Worm (Caenorhabditis elegans) whole organism, young adult: ENCODE data around the gene coq-2.

Source experiments
- B0019.2 ChIP-seq: fragments of 200-800 bp; sonication (Bioruptor generic); conservative IDR thresholded peaks from 2 replicates; pipeline ENCODE4 v1.3.6; 2022; ENCODE audit warnings: missing genetic modification reagents, missing genetic modification characterization, missing compliant biosample characterization
- B0336.3 ChIP-seq: fragments of 200-800 bp; sonication (Bioruptor generic); IDR thresholded peaks from 2 replicates; pipeline ENCODE4 v1.3.6; 2022; ENCODE audit warnings: missing genetic modification characterization, missing compliant biosample characterization
- C06A6.2 ChIP-seq: fragments of 200-800 bp; sonication (Bioruptor generic); conservative IDR thresholded peaks from 2 replicates; pipeline ENCODE4 v1.3.6; 2022; ENCODE audit warnings: missing genetic modification characterization, missing compliant biosample characterization
- F10E7.11 ChIP-seq: sonication (generic microtip); optimal IDR thresholded peaks from 2 replicates; lab custom pipeline; 2017; ENCODE audit warnings: mild to moderate bottlenecking, missing genetic modification characterization, moderate library complexity, missing compliant biosample characterization
- F23B12.7 ChIP-seq: sonication (generic microtip); optimal IDR thresholded peaks from 2 replicates; lab custom pipeline; 2017; ENCODE audit warnings: missing genetic modification characterization, mild to moderate bottlenecking, missing compliant biosample characterization, antibody characterized with exemption, moderate library complexity; ENCODE audit not compliant: insufficient read depth
- F49E8.2 ChIP-seq: sonication (generic microtip); optimal IDR thresholded peaks from 3 replicates; lab custom pipeline; 2017; ENCODE audit warnings: missing genetic modification characterization, mild to moderate bottlenecking, missing compliant biosample characterization, antibody characterized with exemption, moderate library complexity; ENCODE audit not compliant: insufficient read depth
- F52B5.7 ChIP-seq: sonication (generic microtip); optimal IDR thresholded peaks from 2 replicates; lab custom pipeline; 2016; ENCODE audit warnings: mild to moderate bottlenecking, missing genetic modification characterization, missing compliant biosample characterization
- F57A8.1 ChIP-seq: fragments of 200-800 bp; sonication (Bioruptor generic); optimal IDR thresholded peaks from 2 replicates; lab custom pipeline; 2018; ENCODE audit warnings: mild to moderate bottlenecking, missing genetic modification characterization, moderate library complexity, missing compliant biosample characterization
- F57C9.4 ChIP-seq: sonication (generic microtip); optimal IDR thresholded peaks from 2 replicates; lab custom pipeline; 2017; ENCODE audit warnings: mild to moderate bottlenecking, missing genetic modification characterization, missing compliant biosample characterization
- K12H6.12 ChIP-seq: fragments of 200-800 bp; sonication (Bioruptor generic); optimal IDR thresholded peaks from 2 replicates; lab custom pipeline; 2018; ENCODE audit warnings: mild to moderate bottlenecking, missing genetic modification characterization, missing compliant biosample characterization
- Y53G8AR.9 ChIP-seq: fragments of 200-800 bp; sonication (Bioruptor generic); conservative IDR thresholded peaks from 2 replicates; pipeline ENCODE4 v1.3.6; 2022; ENCODE audit warnings: missing genetic modification reagents, missing genetic modification characterization, missing compliant biosample characterization
- Y67H2A.10 ChIP-seq: fragments of 200-800 bp; sonication (Bioruptor generic); conservative IDR thresholded peaks from 2 replicates; pipeline ENCODE4 v1.3.6; 2022; ENCODE audit warnings: missing genetic modification reagents, missing genetic modification characterization, missing compliant biosample characterization
- ZK185.1 ChIP-seq: sonication (generic microtip); optimal IDR thresholded peaks from 2 replicates; lab custom pipeline; 2016; ENCODE audit warnings: mild to moderate bottlenecking, missing genetic modification characterization, missing compliant biosample characterization; ENCODE audit not compliant: poor library complexity, severe bottlenecking
- ama-1 ChIP-seq, 3 experiments: fragments of 150-350 bp in 1 of 3; sonication (generic microtip) in 2 of 3; optimal IDR thresholded peaks; 2 replicates each; lab custom pipeline; 2014 to 2018; ENCODE audit warnings: missing biosample characterization in 2 of 3, missing genetic modification characterization in 2 of 3, missing genetic modification reagents in 2 of 3
- attf-5 ChIP-seq: fragments of 200-800 bp; sonication (Bioruptor generic); optimal IDR thresholded peaks from 2 replicates; lab custom pipeline; 2018; ENCODE audit warnings: mild to moderate bottlenecking, missing genetic modification characterization, missing compliant biosample characterization
- cebp-1 ChIP-seq, 2 experiments: fragments of 200-800 bp in 1 of 2; sonication (Bioruptor generic) in 1 of 2; sonication (generic microtip) in 1 of 2; IDR thresholded peaks in 1 of 2; optimal IDR thresholded peaks in 1 of 2; 2 replicates each; pipeline versions ENCODE4 v1.3.6 to Lab custom; 2017 to 2022; ENCODE audit warnings: missing compliant biosample characterization in 2 of 2, missing genetic modification characterization in 2 of 2, mild to moderate bottlenecking in 1 of 2, missing genetic modification reagents in 1 of 2, moderate library complexity in 1 of 2
- ceh-58 ChIP-seq: fragments of 200-800 bp; sonication (Bioruptor generic); IDR thresholded peaks from 2 replicates; pipeline ENCODE4 v1.3.6; 2022; ENCODE audit warnings: missing genetic modification characterization, missing compliant biosample characterization
- ceh-79 ChIP-seq: sonication (generic microtip); optimal IDR thresholded peaks from 2 replicates; lab custom pipeline; 2017; ENCODE audit warnings: mild to moderate bottlenecking, missing genetic modification characterization, missing compliant biosample characterization
- chd-7 ChIP-seq: sonication (generic microtip); optimal IDR thresholded peaks from 2 replicates; lab custom pipeline; 2016; ENCODE audit warnings: mild to moderate bottlenecking, missing genetic modification characterization, moderate library complexity, missing compliant biosample characterization
- dpff-1 ChIP-seq: sonication (generic microtip); optimal IDR thresholded peaks from 2 replicates; lab custom pipeline; 2017; ENCODE audit warnings: mild to moderate bottlenecking, missing genetic modification characterization, missing compliant biosample characterization
- hlh-12 ChIP-seq: sonication (generic microtip); optimal IDR thresholded peaks from 2 replicates; lab custom pipeline; 2016; ENCODE audit warnings: missing genetic modification characterization, missing compliant biosample characterization
- lag-1 ChIP-seq: fragments of 200-800 bp; sonication (Bioruptor generic); IDR thresholded peaks from 2 replicates; pipeline ENCODE4 v1.3.6; 2022; ENCODE audit warnings: missing genetic modification reagents, missing genetic modification characterization, missing compliant biosample characterization
- let-526 ChIP-seq: fragments of 200-800 bp; sonication (Bioruptor generic); IDR thresholded peaks from 2 replicates; pipeline ENCODE4 v1.3.6; 2022; ENCODE audit warnings: missing genetic modification reagents, missing genetic modification characterization, missing compliant biosample characterization
- let-607 ChIP-seq, 2 experiments: fragments of 200-800 bp in 1 of 2; sonication (Bioruptor generic) in 1 of 2; sonication (generic microtip) in 1 of 2; optimal IDR thresholded peaks; 2 replicates each; lab custom pipeline; 2016 to 2018; ENCODE audit warnings: mild to moderate bottlenecking in 2 of 2, missing compliant biosample characterization in 2 of 2, missing genetic modification characterization in 2 of 2, moderate library complexity in 2 of 2, missing genotype in 1 of 2
- lin-35 ChIP-seq, 3 experiments: fragments of 150-350 bp in 2 of 3; sonication (generic microtip) in 1 of 3; optimal IDR thresholded peaks; 2 replicates each; lab custom pipeline; 2014 to 2018; ENCODE audit warnings: missing biosample characterization in 3 of 3, missing genetic modification characterization in 3 of 3, missing genetic modification reagents in 3 of 3
- lin-54 ChIP-seq: fragments of 200-800 bp; sonication (Bioruptor generic); optimal IDR thresholded peaks from 2 replicates; lab custom pipeline; 2018; ENCODE audit warnings: mild to moderate bottlenecking, missing genetic modification characterization, missing compliant biosample characterization
- lsl-1 ChIP-seq: fragments of 200-800 bp; sonication (Bioruptor generic); optimal IDR thresholded peaks from 2 replicates; lab custom pipeline; 2018; ENCODE audit warnings: mild to moderate bottlenecking, missing genetic modification characterization, moderate library complexity, missing compliant biosample characterization
- madf-10 ChIP-seq: sonication (generic microtip); optimal IDR thresholded peaks from 2 replicates; lab custom pipeline; 2016; ENCODE audit warnings: mild to moderate bottlenecking, missing genetic modification characterization, missing compliant biosample characterization
- madf-8 ChIP-seq: fragments of 200-800 bp; sonication (Bioruptor generic); conservative IDR thresholded peaks from 2 replicates; pipeline ENCODE4 v1.3.6; 2022; ENCODE audit warnings: missing genetic modification reagents, missing genetic modification characterization, missing compliant biosample characterization
- mcd-1 ChIP-seq: fragments of 200-800 bp; sonication (Bioruptor generic); IDR thresholded peaks from 2 replicates; pipeline ENCODE4 v1.3.6; 2022; ENCODE audit warnings: missing genetic modification reagents, missing genetic modification characterization, missing compliant biosample characterization
- mxl-1 ChIP-seq: sonication (generic microtip); optimal IDR thresholded peaks from 2 replicates; lab custom pipeline; 2016; ENCODE audit warnings: missing genetic modification characterization, missing compliant biosample characterization
- nhr-120 ChIP-seq: fragments of 200-800 bp; sonication (Bioruptor generic); IDR thresholded peaks from 2 replicates; pipeline ENCODE4 v1.3.6; 2022; ENCODE audit warnings: missing genetic modification characterization, missing compliant biosample characterization
- nhr-179 ChIP-seq: sonication (generic microtip); optimal IDR thresholded peaks from 2 replicates; lab custom pipeline; 2016; ENCODE audit warnings: mild to moderate bottlenecking, missing genetic modification characterization, missing compliant biosample characterization
- pbrm-1 ChIP-seq: fragments of 200-800 bp; sonication (Bioruptor generic); IDR thresholded peaks from 2 replicates; pipeline ENCODE4 v1.3.6; 2022; ENCODE audit warnings: missing genetic modification reagents, missing genetic modification characterization, missing compliant biosample characterization
- repo-1 ChIP-seq: sonication (generic microtip); optimal IDR thresholded peaks from 2 replicates; lab custom pipeline; 2017; ENCODE audit warnings: mild to moderate bottlenecking, missing genetic modification characterization, missing compliant biosample characterization
- sdz-38 ChIP-seq: sonication (generic microtip); optimal IDR thresholded peaks from 2 replicates; lab custom pipeline; 2016; ENCODE audit warnings: missing genotype, missing genetic modification characterization, missing compliant biosample characterization
- sea-2 ChIP-seq: fragments of 200-800 bp; sonication (Bioruptor generic); IDR thresholded peaks from 2 replicates; pipeline ENCODE4 v1.3.6; 2022; ENCODE audit warnings: missing genetic modification characterization, missing compliant biosample characterization
- snpc-1.3 ChIP-seq: sonication (generic microtip); optimal IDR thresholded peaks from 2 replicates; lab custom pipeline; 2017; ENCODE audit warnings: missing genetic modification characterization, mild to moderate bottlenecking, missing compliant biosample characterization, antibody characterized with exemption, moderate library complexity, missing genotype, missing genetic modification reagents; ENCODE audit not compliant: insufficient read depth
- snpc-3.4 ChIP-seq: sonication (generic microtip); optimal IDR thresholded peaks from 2 replicates; lab custom pipeline; 2017; ENCODE audit warnings: missing genetic modification characterization, mild to moderate bottlenecking, missing compliant biosample characterization, antibody characterized with exemption, moderate library complexity, missing genotype, missing genetic modification reagents
- somi-1 ChIP-seq: fragments of 200-800 bp; sonication (Bioruptor generic); optimal IDR thresholded peaks from 2 replicates; lab custom pipeline; 2018; ENCODE audit warnings: mild to moderate bottlenecking, missing genetic modification characterization, missing compliant biosample characterization
- sptf-2 ChIP-seq: fragments of 200-800 bp; sonication (Bioruptor generic); optimal IDR thresholded peaks from 2 replicates; lab custom pipeline; 2018; ENCODE audit warnings: mild to moderate bottlenecking, missing genetic modification characterization, missing compliant biosample characterization
- tbp1 ChIP-seq: fragments of 200-800 bp; sonication (Bioruptor generic); optimal IDR thresholded peaks from 2 replicates; lab custom pipeline; 2018; ENCODE audit warnings: mild to moderate bottlenecking, missing genetic modification characterization, missing compliant biosample characterization
- xnd-1 ChIP-seq: sonication (generic microtip); optimal IDR thresholded peaks from 2 replicates; lab custom pipeline; 2016; ENCODE audit warnings: missing genotype, missing genetic modification reagents, missing genetic modification characterization, missing compliant biosample characterization
- zim-3 ChIP-seq: sonication (generic microtip); optimal IDR thresholded peaks from 2 replicates; lab custom pipeline; 2017; ENCODE audit warnings: mild to moderate bottlenecking, missing genetic modification characterization, moderate library complexity, missing compliant biosample characterization
- ztf-22 ChIP-seq: fragments of 200-800 bp; sonication (Bioruptor generic); optimal IDR thresholded peaks from 2 replicates; lab custom pipeline; 2018; ENCODE audit warnings: mild to moderate bottlenecking, missing genetic modification characterization, moderate library complexity, missing compliant biosample characterization
- ztf-28 ChIP-seq: fragments of 200-800 bp; sonication (Bioruptor generic); IDR thresholded peaks from 2 replicates; pipeline ENCODE4 v1.3.6; 2022; ENCODE audit warnings: missing genetic modification reagents, missing genetic modification characterization, missing compliant biosample characterization
- ztf-6 ChIP-seq: fragments of 200-800 bp; sonication (Bioruptor generic); IDR thresholded peaks from 2 replicates; pipeline ENCODE4 v1.3.6; 2022; ENCODE audit warnings: missing genetic modification reagents, missing genetic modification characterization, missing compliant biosample characterization

The coq-2 gene

ce11 chrIII:6958674-6959241 lies 23.0 kb downstream of the coq-2 start (continued):
- no peak for TF ChIP-seq ceh-79
- no peak for TF ChIP-seq F52B5.7 (tag; lab: Kevin White, UChicago)
- TF ChIP-seq sdz-38 (tag; lab: Kevin White, UChicago) = no peak
- peak; percentile 25 for TF ChIP-seq snpc-1.3
- no peak for TF ChIP-seq F57C9.4
- TF ChIP-seq lin-35 (GFP tag; optimal IDR thresholded peaks at IDR 0.05; lab: Kevin White, UChicago) = peak in 1 of 3 experiments; percentile 38
- TF ChIP-seq sptf-2 (GFP tag; lab: Kevin White, UChicago) = no peak
- no peak for TF ChIP-seq tbp1
- no peak for TF ChIP-seq let-526 (GFP tag; lab: Robert Waterston, UW)
- no peak for TF ChIP-seq attf-5 (GFP tag; lab: Kevin White, UChicago)
- no peak for TF ChIP-seq F57A8.1 (GFP tag; lab: Kevin White, UChicago)
- TF ChIP-seq ztf-28 (GFP tag; lab: Robert Waterston, UW) = no peak
- no peak for TF ChIP-seq lag-1
- TF ChIP-seq snpc-3.4 = peak; percentile 52
- TF ChIP-seq K12H6.12 (tag; lab: Kevin White, UChicago) = no peak
- no peak for TF ChIP-seq mxl-1 (tag; lab: Kevin White, UChicago)
- TF ChIP-seq ama-1 (optimal IDR thresholded peaks at IDR 0.05; lab: Kevin White, UChicago) = no peak
- TF ChIP-seq ama-1 (GFP tag; optimal IDR thresholded peaks at IDR 0.05; lab: Kevin White, UChicago) = peak in 1 of 2 experiments; percentile 75
- no peak for TF ChIP-seq Y67H2A.10 (GFP tag; lab: Robert Waterston, UW)
- no peak for TF ChIP-seq F10E7.11 (tag; lab: Kevin White, UChicago)
- no peak for TF ChIP-seq ceh-58
- TF ChIP-seq ztf-22 (GFP tag; lab: Kevin White, UChicago) = no peak
- no peak for TF ChIP-seq lin-54 (GFP tag; lab: Kevin White, UChicago)
- TF ChIP-seq let-607 (tag; optimal IDR thresholded peaks at IDR 0.05; lab: Kevin White, UChicago) = no peak
- peak; percentile 45; the same call in 1 of the 2 replicates for TF ChIP-seq madf-8 (GFP tag; lab: Robert Waterston, UW)
- no peak for TF ChIP-seq nhr-179 (tag; lab: Kevin White, UChicago)
- TF ChIP-seq pbrm-1 = 0 out of 2 replicates have a peak, but pooled peaks have one; percentile 21
- TF ChIP-seq Y53G8AR.9 (GFP tag; lab: Robert Waterston, UW) = 0 out of 2 replicates have a peak, but pooled peaks have one; percentile 22
- no peak for TF ChIP-seq nhr-120 (GFP tag; lab: Robert Waterston, UW)
- no peak for TF ChIP-seq hlh-12 (tag; lab: Kevin White, UChicago)
- no peak for TF ChIP-seq mcd-1 (GFP tag; lab: Robert Waterston, UW)
- no peak for TF ChIP-seq chd-7
- TF ChIP-seq madf-10 (tag; lab: Kevin White, UChicago) = no peak
- no peak for TF ChIP-seq zim-3 (tag; lab: Kevin White, UChicago)
- TF ChIP-seq ztf-6 (GFP tag; lab: Robert Waterston, UW) = no peak
- no peak for TF ChIP-seq sea-2 (GFP tag; lab: Robert Waterston, UW)
- peak; percentile 33 for TF ChIP-seq F49E8.2
- peak; percentile 5 for TF ChIP-seq repo-1 (tag; lab: Kevin White, UChicago)
- peak; percentile 72 for TF ChIP-seq lsl-1
- TF ChIP-seq C06A6.2 (GFP tag; lab: Robert Waterston, UW) = no peak
- TF ChIP-seq dpff-1 (tag; lab: Kevin White, UChicago) = peak; percentile 40
- no peak for TF ChIP-seq B0019.2 (GFP tag; lab: Robert Waterston, UW)
- TF ChIP-seq cebp-1 (GFP tag; IDR thresholded peaks at IDR 0.05; lab: Robert Waterston, UW) = no peak
- no peak for TF ChIP-seq cebp-1 (tag; optimal IDR thresholded peaks at IDR 0.05; lab: Kevin White, UChicago)
- TF ChIP-seq F23B12.7 (tag; lab: Kevin White, UChicago) = no peak
- peak; percentile 11 for TF ChIP-seq xnd-1 (tag; lab: Kevin White, UChicago)
- TF ChIP-seq ZK185.1 (tag; lab: Kevin White, UChicago) = no peak
- TF ChIP-seq somi-1 (GFP tag; lab: Kevin White, UChicago) = no peak
- TF ChIP-seq B0336.3 (GFP tag; lab: Robert Waterston, UW) = peak; percentile 82
